Fruit fly (Drosophila melanogaster) whole organism, pupa: ENCODE results near the gene AGO2.

Experiments used
- CG12605 ChIP-seq: fragments of 200-800 bp; sonication (Bioruptor generic); IDR thresholded peaks from 2 replicates; pipeline ENCODE4 v1.3.6; 2022; ENCODE audit warnings: missing biosample characterization, missing genetic modification characterization
- CG13204 ChIP-seq: fragments of 200-800 bp; sonication (Bioruptor generic); optimal IDR thresholded peaks from 2 replicates; lab custom pipeline; 2018; ENCODE audit warnings: missing biosample characterization, mild to moderate bottlenecking, missing genetic modification characterization, moderate library complexity
- CG15710 ChIP-seq: fragments of 200-800 bp; sonication (Bioruptor generic); optimal IDR thresholded peaks from 2 replicates; lab custom pipeline; 2018; ENCODE audit warnings: missing biosample characterization, mild to moderate bottlenecking, missing genetic modification characterization, moderate library complexity
- CG4496 ChIP-seq: fragments of 200-800 bp; sonication (Bioruptor generic); IDR thresholded peaks from 3 replicates; pipeline ENCODE4 v1.3.6; 2022; ENCODE audit warnings: missing biosample characterization, missing genetic modification characterization
- CG8301 ChIP-seq: fragments of 200-800 bp; sonication (Bioruptor generic); optimal IDR thresholded peaks from 2 replicates; lab custom pipeline; 2018; ENCODE audit warnings: missing biosample characterization, mild to moderate bottlenecking, missing genetic modification characterization
- CG9948 ChIP-seq: fragments of 200-800 bp; sonication (Bioruptor generic); optimal IDR thresholded peaks from 2 replicates; lab custom pipeline; 2018; ENCODE audit warnings: missing biosample characterization, mild to moderate bottlenecking, missing genetic modification characterization, moderate library complexity
- D1 ChIP-seq: fragments of 200-800 bp; sonication (Bioruptor generic); optimal IDR thresholded peaks from 2 replicates; lab custom pipeline; 2018; ENCODE audit warnings: missing biosample characterization, mild to moderate bottlenecking, missing genetic modification characterization, moderate library complexity
- EcR ChIP-seq: fragments of 200-800 bp; sonication (Bioruptor generic); optimal IDR thresholded peaks from 3 replicates; lab custom pipeline; 2019; ENCODE audit warnings: missing biosample characterization, missing genetic modification characterization, mild to moderate bottlenecking, moderate library complexity, missing genetic modification reagents
- Ets98B ChIP-seq: fragments of 200-800 bp; sonication (Bioruptor generic); IDR thresholded peaks from 2 replicates; pipeline ENCODE4 v1.3.6; 2022; ENCODE audit warnings: missing biosample characterization, missing genetic modification characterization
- Pif1A ChIP-seq: fragments of 200-800 bp; sonication (Bioruptor generic); optimal IDR thresholded peaks from 3 replicates; lab custom pipeline; 2016; ENCODE audit warnings: missing biosample characterization, missing genetic modification characterization
- Pif1B ChIP-seq: fragments of 200-800 bp; sonication (Bioruptor generic); optimal IDR thresholded peaks from 3 replicates; lab custom pipeline; 2016; ENCODE audit warnings: missing biosample characterization, missing genetic modification characterization
- Snoo ChIP-seq: fragments of 200-800 bp; sonication (Bioruptor generic); optimal IDR thresholded peaks from 3 replicates; lab custom pipeline; 2017; ENCODE audit warnings: missing biosample characterization, mild to moderate bottlenecking, missing genetic modification characterization, inconsistent platforms
- rn ChIP-seq: fragments of 200-800 bp; sonication (Bioruptor generic); IDR thresholded peaks from 2 replicates; pipeline ENCODE4 v1.3.6; 2022; ENCODE audit warnings: missing biosample characterization, missing genetic modification characterization

- TF ChIP-seq CG12605 (GFP tag; lab: Robert Waterston, UW) (no peak), D1 (tag; lab: Kevin White, UChicago) (no peak), CG8301 (no peak), EcR (GFP tag; lab: Kevin White, UChicago) (no peak), Pif1A (GFP tag; lab: Kevin White, UChicago) (peak; percentile 51), CG13204 (no peak), Snoo (tag; lab: Kevin White, UChicago) (no peak), rn (GFP tag; lab: Robert Waterston, UW) (no peak), Pif1B (GFP tag; lab: Kevin White, UChicago) (peak; percentile 26), CG15710 (tag; lab: Kevin White, UChicago) (peak; percentile 38), CG9948 (tag; lab: Kevin White, UChicago) (peak; percentile 32), Ets98B (GFP tag; lab: Robert Waterston, UW) (0 out of 2 replicates have a peak, but pooled peaks have one; percentile 13), CG4496 (GFP tag; lab: Robert Waterston, UW) (peak; percentile 30; the same call in 2 of the 3 replicates)
These were observed 42.1 kb downstream of the AGO2 start for dm6 chr3L:15595980-15596379.
